Fruit fly (Drosophila melanogaster) whole organism, embryonic: ENCODE results near the gene Argk1.

Experiments used
- CG10274 ChIP-seq: fragments of 200-800 bp; sonication (Bioruptor generic); optimal IDR thresholded peaks from 3 replicates; lab custom pipeline; 2017; ENCODE audit warnings: missing biosample characterization, mild to moderate bottlenecking, missing genetic modification characterization
- CG10462 ChIP-seq: fragments of 200-800 bp; sonication (Bioruptor generic); optimal IDR thresholded peaks from 2 replicates; lab custom pipeline; 2016; ENCODE audit warnings: missing biosample characterization, missing genetic modification characterization
- CG11723 ChIP-seq: fragments of 200-800 bp; sonication (Bioruptor generic); optimal IDR thresholded peaks from 2 replicates; lab custom pipeline; 2017; ENCODE audit warnings: missing biosample characterization, mild to moderate bottlenecking, missing genetic modification characterization
- CG12236 ChIP-seq: fragments of 200-800 bp; sonication (Bioruptor generic); optimal IDR thresholded peaks from 2 replicates; lab custom pipeline; 2016; ENCODE audit warnings: missing biosample characterization, missing genetic modification characterization
- CG12299 ChIP-seq: fragments of 200-800 bp; sonication (Bioruptor generic); optimal IDR thresholded peaks from 2 replicates; lab custom pipeline; 2018; ENCODE audit warnings: missing biosample characterization, mild to moderate bottlenecking, missing genetic modification characterization
- CG14860 ChIP-seq: fragments of 200-800 bp; sonication (Bioruptor generic); IDR thresholded peaks from 3 replicates; pipeline ENCODE4 v1.3.6; 2022; ENCODE audit warnings: missing biosample characterization, missing genetic modification characterization; ENCODE audit not compliant: partially characterized antibody
- CG15269 ChIP-seq: fragments of 200-800 bp; sonication (Bioruptor generic); optimal IDR thresholded peaks from 2 replicates; lab custom pipeline; 2018; ENCODE audit warnings: missing biosample characterization, mild to moderate bottlenecking, missing genetic modification characterization, moderate library complexity
- CG15601 ChIP-seq: fragments of 200-800 bp; sonication (Bioruptor generic); optimal IDR thresholded peaks from 3 replicates; lab custom pipeline; 2019; ENCODE audit warnings: missing biosample characterization, mild to moderate bottlenecking, missing genetic modification characterization, moderate library complexity
- CG2202 ChIP-seq: fragments of 200-800 bp; sonication (Bioruptor generic); optimal IDR thresholded peaks from 2 replicates; lab custom pipeline; 2018; ENCODE audit warnings: missing biosample characterization, mild to moderate bottlenecking, missing genetic modification characterization
- CG2712 ChIP-seq: fragments of 200-800 bp; optimal IDR thresholded peaks from 3 replicates; lab custom pipeline; 2019; ENCODE audit warnings: missing biosample characterization, mild to moderate bottlenecking, missing genetic modification characterization, moderate library complexity
- CG3281 ChIP-seq: fragments of 200-800 bp; sonication (Bioruptor generic); optimal IDR thresholded peaks from 3 replicates; lab custom pipeline; 2017; ENCODE audit warnings: missing biosample characterization, mild to moderate bottlenecking, missing genetic modification characterization
- CG3726 ChIP-seq: fragments of 200-800 bp; sonication (Bioruptor generic); IDR thresholded peaks from 3 replicates; pipeline ENCODE4, ENCODE4 v1.3.6; 2022; ENCODE audit warnings: missing biosample characterization, missing genetic modification characterization
- CG4617 ChIP-seq: fragments of 200-800 bp; sonication (Bioruptor generic); optimal IDR thresholded peaks from 3 replicates; lab custom pipeline; 2016; ENCODE audit warnings: missing biosample characterization, missing genetic modification characterization, borderline replicate concordance
- CG6683 ChIP-seq: fragments of 200-800 bp; sonication (Bioruptor generic); optimal IDR thresholded peaks from 2 replicates; lab custom pipeline; 2017; ENCODE audit warnings: missing biosample characterization, mild to moderate bottlenecking, missing genetic modification characterization, missing genetic modification reagents
- CG7786 ChIP-seq: fragments of 200-800 bp; sonication (Bioruptor generic); optimal IDR thresholded peaks from 2 replicates; lab custom pipeline; 2016; ENCODE audit warnings: missing biosample characterization, missing genetic modification characterization
- Dek ChIP-seq: fragments of 200-800 bp; sonication (Bioruptor generic); optimal IDR thresholded peaks from 3 replicates; lab custom pipeline; 2019; ENCODE audit warnings: missing biosample characterization, mild to moderate bottlenecking, missing genetic modification characterization, moderate library complexity
- Dll ChIP-seq: fragments of 200-800 bp; sonication (Bioruptor generic); IDR thresholded peaks from 4 replicates; pipeline ENCODE4 v1.3.6; 2022; ENCODE audit warnings: missing biosample characterization, missing genetic modification characterization; ENCODE audit not compliant: partially characterized antibody
- HLHmδ ChIP-seq: fragments of 200-800 bp; sonication (Bioruptor generic); optimal IDR thresholded peaks from 2 replicates; lab custom pipeline; 2018; ENCODE audit warnings: missing biosample characterization, mild to moderate bottlenecking, missing genetic modification characterization, moderate library complexity
- Hr39 ChIP-seq: fragments of >200 bp; optimal IDR thresholded peaks from 2 replicates; lab custom pipeline; 2017
- Lhr ChIP-seq: fragments of 200-800 bp; sonication (Bioruptor generic); optimal IDR thresholded peaks from 3 replicates; lab custom pipeline; 2017; ENCODE audit warnings: mild to moderate bottlenecking, missing biosample characterization, missing genetic modification reagents, missing genetic modification characterization
- Mad ChIP-seq: fragments of 200-800 bp; sonication (Bioruptor generic); optimal IDR thresholded peaks from 2 replicates; lab custom pipeline; 2016; ENCODE audit warnings: missing biosample characterization, missing genetic modification characterization
- Max ChIP-seq: fragments of 200-800 bp; sonication (Bioruptor generic); optimal IDR thresholded peaks from 2 replicates; lab custom pipeline; 2016; ENCODE audit warnings: missing biosample characterization, mild to moderate bottlenecking, missing genetic modification characterization
- Med ChIP-seq: fragments of 200-800 bp; sonication (Bioruptor generic); peaks from one replicate; lab custom pipeline; 2016; ENCODE audit warnings: missing biosample characterization, missing genetic modification characterization, mild to moderate bottlenecking, inconsistent platforms, moderate library complexity
- Mes4 ChIP-seq: fragments of 200-800 bp; sonication (Bioruptor generic); optimal IDR thresholded peaks from 2 replicates; lab custom pipeline; 2016; ENCODE audit warnings: missing biosample characterization, missing genetic modification characterization
- Nf-YC ChIP-seq: fragments of 200-800 bp; optimal IDR thresholded peaks from 3 replicates; lab custom pipeline; 2019; ENCODE audit warnings: missing biosample characterization, mild to moderate bottlenecking, missing genetic modification characterization, moderate library complexity
- PHDP ChIP-seq: fragments of 200-800 bp; sonication (Bioruptor generic); optimal IDR thresholded peaks from 3 replicates; lab custom pipeline; 2018; ENCODE audit warnings: missing biosample characterization, mild to moderate bottlenecking, missing genetic modification characterization, moderate library complexity
- Rx ChIP-seq: fragments of 200-800 bp; sonication (Bioruptor generic); IDR thresholded peaks from 2 replicates; pipeline ENCODE4 v1.3.6; 2022; ENCODE audit warnings: missing biosample characterization, missing genetic modification characterization
- Spps ChIP-seq: fragments of 200-800 bp; sonication (Bioruptor generic); optimal IDR thresholded peaks from 2 replicates; lab custom pipeline; 2018; ENCODE audit warnings: missing biosample characterization, mild to moderate bottlenecking, missing genetic modification characterization
- Sry-β ChIP-seq: fragments of 200-800 bp; sonication (Bioruptor generic); optimal IDR thresholded peaks from 2 replicates; lab custom pipeline; 2018; ENCODE audit warnings: missing biosample characterization, mild to moderate bottlenecking, missing genetic modification characterization, moderate library complexity
- Taf1 ChIP-seq: fragments of 200-800 bp; sonication (Bioruptor generic); IDR thresholded peaks from 2 replicates; pipeline ENCODE4 v1.3.6; 2022; ENCODE audit warnings: missing biosample characterization, missing genetic modification characterization
- ac ChIP-seq: fragments of 200-800 bp; sonication (Bioruptor generic); optimal IDR thresholded peaks from 3 replicates; lab custom pipeline; 2017; ENCODE audit warnings: missing biosample characterization, mild to moderate bottlenecking, missing genetic modification characterization
- ara ChIP-seq: fragments of 200-800 bp; sonication (Bioruptor generic); IDR thresholded peaks from 2 replicates; pipeline ENCODE4 v1.3.6; 2022; ENCODE audit warnings: missing biosample characterization, missing genetic modification characterization
- bsh ChIP-seq, 2 experiments: fragments of 200-800 bp; sonication (Bioruptor generic); optimal IDR thresholded peaks; 2 replicates each; lab custom pipeline; 2017 to 2018; ENCODE audit warnings: mild to moderate bottlenecking in 2 of 2, missing biosample characterization in 2 of 2, missing genetic modification characterization in 2 of 2, moderate library complexity in 1 of 2
- chinmo ChIP-seq: fragments of 200-800 bp; sonication (Bioruptor generic); IDR thresholded peaks from 4 replicates; pipeline ENCODE4 v1.3.6; 2022; ENCODE audit warnings: missing biosample characterization, missing genetic modification characterization; ENCODE audit not compliant: partially characterized antibody
- crp ChIP-seq, 2 experiments: fragments of 200-800 bp; sonication (Bioruptor generic); optimal IDR thresholded peaks; 2 replicates in 1 of 2; 3 replicates in 1 of 2; lab custom pipeline; 2017; ENCODE audit warnings: missing biosample characterization in 2 of 2, missing genetic modification characterization in 2 of 2, mild to moderate bottlenecking in 1 of 2, moderate library complexity in 1 of 2
- eve ChIP-seq, 2 experiments: fragments of >200 bp; optimal IDR thresholded peaks; 2 replicates each; lab custom pipeline; 2017; ENCODE audit warnings: missing biosample characterization in 2 of 2, missing genetic modification characterization in 2 of 2
- ewg ChIP-seq: fragments of 200-800 bp; sonication (Bioruptor generic); optimal IDR thresholded peaks from 3 replicates; lab custom pipeline; 2017; ENCODE audit warnings: mild to moderate bottlenecking, missing biosample characterization, missing genetic modification reagents, missing genetic modification characterization
- fd3F ChIP-seq: fragments of 200-800 bp; sonication (Bioruptor generic); optimal IDR thresholded peaks from 2 replicates; lab custom pipeline; 2018; ENCODE audit warnings: missing biosample characterization, mild to moderate bottlenecking, missing genetic modification characterization, moderate library complexity
- fd64A ChIP-seq: fragments of 200-800 bp; sonication (Bioruptor generic); optimal IDR thresholded peaks from 3 replicates; lab custom pipeline; 2018; ENCODE audit warnings: missing biosample characterization, mild to moderate bottlenecking, missing genetic modification characterization
- ftz-f1 ChIP-seq: fragments of 200-800 bp; sonication (Bioruptor generic); optimal IDR thresholded peaks from 2 replicates; lab custom pipeline; 2016; ENCODE audit warnings: missing biosample characterization, missing genetic modification characterization
- grau ChIP-seq: fragments of 200-800 bp; optimal IDR thresholded peaks from 3 replicates; lab custom pipeline; 2019; ENCODE audit warnings: missing biosample characterization, mild to moderate bottlenecking, missing genetic modification characterization, moderate library complexity
- ham ChIP-seq: fragments of 200-800 bp; sonication (Bioruptor generic); IDR thresholded peaks from 2 replicates; pipeline ENCODE4 v1.3.6; 2022; ENCODE audit warnings: missing biosample characterization, missing genetic modification characterization
- onecut ChIP-seq: fragments of 200-800 bp; sonication (Bioruptor generic); IDR thresholded peaks from 2 replicates; pipeline ENCODE4 v1.3.6; 2022; ENCODE audit warnings: missing biosample characterization, missing genetic modification characterization
- prd ChIP-seq, 3 experiments: fragments of >200 bp in 2 of 3; fragments of 200-800 bp in 1 of 3; sonication (Bioruptor generic) in 1 of 3; optimal IDR thresholded peaks in 2 of 3; IDR thresholded peaks in 1 of 3; 2 replicates in 2 of 3; 3 replicates in 1 of 3; pipeline versions ENCODE4 v1.3.6 to Lab custom; 2017 to 2022; ENCODE audit warnings: missing biosample characterization in 1 of 3, missing genetic modification characterization in 1 of 3
- sc ChIP-seq, 3 experiments: fragments of >200 bp in 2 of 3; fragments of 200-800 bp in 1 of 3; sonication (Bioruptor generic) in 1 of 3; optimal IDR thresholded peaks; 2 replicates in 2 of 3; 3 replicates in 1 of 3; lab custom pipeline; 2017; ENCODE audit warnings: mild to moderate bottlenecking in 1 of 3, missing biosample characterization in 1 of 3, missing genetic modification characterization in 1 of 3, missing genetic modification reagents in 1 of 3
- sisA ChIP-seq: fragments of 200-800 bp; sonication (Bioruptor generic); IDR thresholded peaks from 2 replicates; pipeline ENCODE4 v1.3.6; 2022; ENCODE audit warnings: missing biosample characterization, missing genetic modification characterization
- vfl ChIP-seq: fragments of 200-800 bp; sonication (Bioruptor generic); optimal IDR thresholded peaks from 2 replicates; lab custom pipeline; 2016; ENCODE audit warnings: missing biosample characterization, missing genetic modification characterization

Argk1 gene

DNA sequence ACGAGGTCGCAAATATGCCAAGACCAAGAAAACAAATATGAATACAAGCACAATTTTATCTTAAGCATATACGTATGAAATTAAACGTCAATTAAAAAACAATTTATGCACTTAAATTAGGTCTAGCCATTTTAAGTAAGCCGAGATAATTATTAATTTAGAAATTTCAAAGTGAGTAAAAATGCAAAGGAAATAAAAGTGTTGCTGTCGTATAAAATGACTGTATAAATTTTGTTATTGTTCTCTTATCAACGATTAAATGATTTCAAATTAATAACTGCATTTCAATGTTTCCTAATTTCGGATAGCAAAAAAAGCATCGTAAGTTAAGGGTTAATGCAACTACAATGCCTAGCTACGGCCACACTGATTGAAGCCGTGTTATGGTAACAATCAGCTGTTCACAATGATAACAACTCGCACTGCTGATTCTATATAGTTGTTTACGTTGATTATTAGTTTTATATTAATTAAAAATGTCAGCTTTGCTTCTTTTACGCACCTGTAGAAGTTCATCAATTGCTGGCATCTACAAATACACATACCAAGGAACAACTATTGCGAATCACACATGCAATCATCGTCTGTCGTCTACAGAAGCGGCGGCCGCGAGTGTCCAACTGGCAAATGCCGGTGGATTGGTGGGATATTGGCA, 7.0 kb upstream of the Argk1 start, which contains the start of the genes CG4911 and CG4942 (continued):
- TF ChIP-seq prd (optimal IDR thresholded peaks at IDR 0.05; lab: Kevin White, UChicago), result no peak
- TF ChIP-seq prd (GFP tag; IDR thresholded peaks at IDR 0.05; lab: Robert Waterston, UW), result peak; percentile 80
- TF ChIP-seq Rx, result no peak
- TF ChIP-seq Sry-β, result peak; percentile 37
- no peak for TF ChIP-seq fd64A (GFP tag; lab: Kevin White, UChicago)
- TF ChIP-seq grau (tag; lab: Kevin White, UChicago), result peak; percentile 82
- peak in 1 of 2 experiments; percentile 47 for TF ChIP-seq eve (GFP tag; optimal IDR thresholded peaks at IDR 0.05; lab: Kevin White, UChicago)
- TF ChIP-seq crp (GFP tag; optimal IDR thresholded peaks at IDR 0.05; lab: Kevin White, UChicago), result peak; percentile 77 to 94
- peak; percentile 23; the same call in 1 of the 2 replicates for TF ChIP-seq onecut (GFP tag; lab: Robert Waterston, UW)
- peak; percentile 58 for TF ChIP-seq fd3F
- TF ChIP-seq CG2202, result peak; percentile 18
- no peak for TF ChIP-seq Hr39 (lab: Kevin White, UChicago)
- no peak for TF ChIP-seq CG12299 (tag; lab: Kevin White, UChicago)
- 0 out of 4 replicates have a peak, but pooled peaks have one; percentile 31 for TF ChIP-seq Dll (GFP tag; lab: Robert Waterston, UW)
- peak; percentile 3 for TF ChIP-seq Spps
- peak; percentile 55 for TF ChIP-seq CG12236
- no peak for TF ChIP-seq CG10274 (GFP tag; lab: Kevin White, UChicago)
- TF ChIP-seq CG15601 (tag; lab: Kevin White, UChicago), result peak; percentile 75
- TF ChIP-seq HLHmδ, result no peak
- TF ChIP-seq Max, result peak; percentile 74
- peak; percentile 49 for TF ChIP-seq ewg (GFP tag; lab: Kevin White, UChicago)
- no peak for TF ChIP-seq CG4617
- TF ChIP-seq PHDP (tag; lab: Kevin White, UChicago), result peak; percentile 70
- peak; percentile 26; the same call in 1 of the 2 replicates for TF ChIP-seq ara (GFP tag; lab: Robert Waterston, UW)
- TF ChIP-seq Taf1, result peak; percentile 37; the same call in 1 of the 2 replicates
- TF ChIP-seq Nf-YC (tag; lab: Kevin White, UChicago), result peak; percentile 73
- TF ChIP-seq ham, result no peak
- TF ChIP-seq sc (optimal IDR thresholded peaks at IDR 0.05; lab: Kevin White, UChicago), result no peak
- no peak for TF ChIP-seq sc (GFP tag; optimal IDR thresholded peaks at IDR 0.05; lab: Kevin White, UChicago)
- TF ChIP-seq CG14860 (GFP tag; lab: Robert Waterston, UW), result no peak
- TF ChIP-seq CG10462, result peak; percentile 37
- TF ChIP-seq ac (GFP tag; lab: Kevin White, UChicago), result no peak
- peak; percentile 67 for TF ChIP-seq ftz-f1
- peak; percentile 59 for TF ChIP-seq Mad (GFP tag; lab: Kevin White, UChicago)
- peak; percentile 70 for TF ChIP-seq sisA (GFP tag; lab: Robert Waterston, UW)
- TF ChIP-seq CG7786 (GFP tag; lab: Kevin White, UChicago), result peak; percentile 65
- peak; percentile 77 for TF ChIP-seq CG15269 (tag; lab: Kevin White, UChicago)
- TF ChIP-seq Dek, result peak; percentile 58
- no peak for TF ChIP-seq CG6683 (GFP tag; lab: Kevin White, UChicago)
- TF ChIP-seq bsh (GFP tag; optimal IDR thresholded peaks at IDR 0.05; lab: Kevin White, UChicago), result peak in 1 of 2 experiments; percentile 57
- peak; percentile 57 for TF ChIP-seq CG3281 (GFP tag; lab: Kevin White, UChicago)
- TF ChIP-seq Med (GFP tag; lab: Kevin White, UChicago), result peak; percentile 50
- TF ChIP-seq Mes4 (GFP tag; lab: Kevin White, UChicago), result peak; percentile 48
- TF ChIP-seq Lhr (GFP tag; lab: Kevin White, UChicago), result peak; percentile 51
- no peak for TF ChIP-seq vfl (GFP tag; lab: Kevin White, UChicago)
- TF ChIP-seq CG3726 (GFP tag; lab: Robert Waterston, UW), result peak; percentile 14; the same call in 1 of the 3 replicates
- peak; percentile 76 for TF ChIP-seq CG2712 (tag; lab: Kevin White, UChicago)
- TF ChIP-seq CG11723 (GFP tag; lab: Kevin White, UChicago), result peak; percentile 17
- no peak for TF ChIP-seq chinmo (GFP tag; lab: Robert Waterston, UW)
